Fruit fly (Drosophila melanogaster) whole organism, embryonic: Measurements from ENCODE around the gene mbm.

Experiments used
- Aef1 ChIP-seq: fragments of 200-800 bp; sonication (Bioruptor generic); IDR thresholded peaks from 3 replicates; pipeline ENCODE4 v1.3.6; 2022; ENCODE audit warnings: missing biosample characterization, missing genetic modification characterization
- BEAF-32 ChIP-seq: fragments of 200-800 bp; sonication (Bioruptor generic); optimal IDR thresholded peaks from 3 replicates; lab custom pipeline; 2017; ENCODE audit warnings: missing biosample characterization, missing genetic modification characterization, mild to moderate bottlenecking, moderate library complexity, missing genetic modification reagents
- Bgb ChIP-seq: fragments of 200-800 bp; sonication (Bioruptor generic); IDR thresholded peaks from 2 replicates; pipeline ENCODE4 v1.3.6; 2022; ENCODE audit warnings: missing biosample characterization, missing genetic modification characterization; ENCODE audit not compliant: partially characterized antibody
- Bteb2 ChIP-seq: fragments of 200-800 bp; sonication (Bioruptor generic); optimal IDR thresholded peaks from 2 replicates; lab custom pipeline; 2016; ENCODE audit warnings: missing biosample characterization, missing genetic modification characterization
- CG10267 ChIP-seq: fragments of 200-800 bp; sonication (Bioruptor generic); optimal IDR thresholded peaks from 2 replicates; lab custom pipeline; 2018; ENCODE audit warnings: missing biosample characterization, mild to moderate bottlenecking, missing genetic modification characterization, moderate library complexity
- CG11085 ChIP-seq: fragments of 200-800 bp; sonication (Bioruptor generic); IDR thresholded peaks from 2 replicates; pipeline ENCODE4 v1.3.6; 2022; ENCODE audit warnings: missing biosample characterization, missing genetic modification characterization
- CG11504 ChIP-seq: fragments of 200-800 bp; sonication (Bioruptor generic); optimal IDR thresholded peaks from 3 replicates; lab custom pipeline; 2019; ENCODE audit warnings: missing biosample characterization, mild to moderate bottlenecking, missing genetic modification characterization, moderate library complexity
- CG11695 ChIP-seq: fragments of 200-800 bp; sonication (Bioruptor generic); IDR thresholded peaks from 3 replicates; pipeline ENCODE4 v1.3.6; 2022; ENCODE audit warnings: missing biosample characterization, missing genetic modification characterization
- CG12744 ChIP-seq: fragments of 200-800 bp; sonication (Bioruptor generic); optimal IDR thresholded peaks from 2 replicates; lab custom pipeline; 2016; ENCODE audit warnings: missing biosample characterization, missing genetic modification characterization
- CG13624 ChIP-seq: fragments of 200-800 bp; sonication (Bioruptor generic); optimal IDR thresholded peaks from 2 replicates; lab custom pipeline; 2016; ENCODE audit warnings: missing biosample characterization, missing genetic modification characterization
- CG14710 ChIP-seq: fragments of 200-800 bp; sonication (Bioruptor generic); optimal IDR thresholded peaks from 3 replicates; lab custom pipeline; 2019; ENCODE audit warnings: missing biosample characterization, mild to moderate bottlenecking, missing genetic modification characterization, moderate library complexity
- CG15601 ChIP-seq: fragments of 200-800 bp; sonication (Bioruptor generic); optimal IDR thresholded peaks from 3 replicates; lab custom pipeline; 2019; ENCODE audit warnings: missing biosample characterization, mild to moderate bottlenecking, missing genetic modification characterization, moderate library complexity
- CG1647 ChIP-seq: fragments of 200-800 bp; sonication (Bioruptor generic); optimal IDR thresholded peaks from 3 replicates; lab custom pipeline; 2016; ENCODE audit warnings: missing biosample characterization, missing genetic modification characterization
- CG2712 ChIP-seq: fragments of 200-800 bp; optimal IDR thresholded peaks from 3 replicates; lab custom pipeline; 2019; ENCODE audit warnings: missing biosample characterization, mild to moderate bottlenecking, missing genetic modification characterization, moderate library complexity
- CG3281 ChIP-seq: fragments of 200-800 bp; sonication (Bioruptor generic); optimal IDR thresholded peaks from 3 replicates; lab custom pipeline; 2017; ENCODE audit warnings: missing biosample characterization, mild to moderate bottlenecking, missing genetic modification characterization
- CG34422 ChIP-seq: fragments of 200-800 bp; sonication (Bioruptor generic); IDR thresholded peaks from 3 replicates; pipeline ENCODE4 v1.3.6; 2022; ENCODE audit warnings: missing biosample characterization, missing genetic modification characterization
- CG3847 ChIP-seq: fragments of 200-800 bp; sonication (Bioruptor generic); IDR thresholded peaks from 2 replicates; pipeline ENCODE4 v1.3.6; 2022; ENCODE audit warnings: missing biosample characterization, missing genetic modification characterization
- CG4424 ChIP-seq: fragments of 200-800 bp; sonication (Bioruptor generic); optimal IDR thresholded peaks from 3 replicates; lab custom pipeline; 2016; ENCODE audit warnings: missing biosample characterization, missing genetic modification characterization
- Chrac-16 ChIP-seq: fragments of 200-800 bp; sonication (Bioruptor generic); optimal IDR thresholded peaks from 3 replicates; lab custom pipeline; 2016; ENCODE audit warnings: missing biosample characterization, missing genetic modification characterization
- Dll ChIP-seq: fragments of 200-800 bp; sonication (Bioruptor generic); IDR thresholded peaks from 4 replicates; pipeline ENCODE4 v1.3.6; 2022; ENCODE audit warnings: missing biosample characterization, missing genetic modification characterization; ENCODE audit not compliant: partially characterized antibody
- Dp ChIP-seq: fragments of 200-800 bp; sonication (Bioruptor generic); optimal IDR thresholded peaks from 2 replicates; lab custom pipeline; 2018; ENCODE audit warnings: missing biosample characterization, mild to moderate bottlenecking, missing genetic modification characterization, moderate library complexity
- Dref ChIP-seq: fragments of 200-800 bp; sonication (Bioruptor generic); IDR thresholded peaks from 2 replicates; pipeline ENCODE4 v1.3.6; 2022; ENCODE audit warnings: missing biosample characterization, missing genetic modification characterization
- E2f2 ChIP-seq: fragments of 200-800 bp; sonication (Bioruptor generic); IDR thresholded peaks from 2 replicates; pipeline ENCODE4 v1.3.6; 2022; ENCODE audit warnings: missing biosample characterization, missing genetic modification characterization
- H15 ChIP-seq: fragments of 200-800 bp; sonication (Bioruptor generic); IDR thresholded peaks from 3 replicates; pipeline ENCODE4 v1.3.6; 2022; ENCODE audit warnings: missing biosample characterization, missing genetic modification characterization
- HLH4C ChIP-seq: fragments of 200-800 bp; sonication (Bioruptor generic); IDR thresholded peaks from 3 replicates; pipeline ENCODE4 v1.3.6; 2022; ENCODE audit warnings: missing biosample characterization, missing genetic modification characterization; ENCODE audit not compliant: partially characterized antibody
- HmgD ChIP-seq: fragments of 200-800 bp; sonication (Bioruptor generic); optimal IDR thresholded peaks from 3 replicates; lab custom pipeline; 2016; ENCODE audit warnings: missing biosample characterization, missing genetic modification characterization
- HmgZ ChIP-seq: fragments of 200-800 bp; sonication (Bioruptor generic); optimal IDR thresholded peaks from 2 replicates; lab custom pipeline; 2018; ENCODE audit warnings: missing biosample characterization, mild to moderate bottlenecking, missing genetic modification characterization
- MBD-R2 ChIP-seq: fragments of 200-800 bp; sonication (Bioruptor generic); IDR thresholded peaks from 2 replicates; pipeline ENCODE4 v1.3.6; 2022; ENCODE audit warnings: missing biosample characterization, missing genetic modification characterization
- MESR4 ChIP-seq: fragments of 200-800 bp; sonication (Bioruptor generic); optimal IDR thresholded peaks from 2 replicates; lab custom pipeline; 2018; ENCODE audit warnings: missing biosample characterization, mild to moderate bottlenecking, missing genetic modification characterization, moderate library complexity
- MTF-1 ChIP-seq: fragments of 200-800 bp; sonication (Bioruptor generic); optimal IDR thresholded peaks from 2 replicates; lab custom pipeline; 2018; ENCODE audit warnings: missing biosample characterization, mild to moderate bottlenecking, missing genetic modification characterization, borderline replicate concordance
- Max ChIP-seq: fragments of 200-800 bp; sonication (Bioruptor generic); optimal IDR thresholded peaks from 2 replicates; lab custom pipeline; 2016; ENCODE audit warnings: missing biosample characterization, mild to moderate bottlenecking, missing genetic modification characterization
- Oli ChIP-seq: fragments of 200-800 bp; sonication (Bioruptor generic); optimal IDR thresholded peaks from 2 replicates; lab custom pipeline; 2018; ENCODE audit warnings: missing biosample characterization, mild to moderate bottlenecking, missing genetic modification characterization, moderate library complexity
- Rx ChIP-seq: fragments of 200-800 bp; sonication (Bioruptor generic); IDR thresholded peaks from 2 replicates; pipeline ENCODE4 v1.3.6; 2022; ENCODE audit warnings: missing biosample characterization, missing genetic modification characterization
- Scr ChIP-seq: fragments of 200-800 bp; sonication (Bioruptor generic); IDR thresholded peaks from 2 replicates; pipeline ENCODE4 v1.3.6; 2022; ENCODE audit warnings: missing biosample characterization, missing genetic modification characterization; ENCODE audit not compliant: partially characterized antibody
- Six4 ChIP-seq: fragments of 200-800 bp; sonication (Bioruptor generic); optimal IDR thresholded peaks from 2 replicates; lab custom pipeline; 2016; ENCODE audit warnings: missing biosample characterization, missing genetic modification characterization
- Tbp ChIP-seq: fragments of >200 bp; optimal IDR thresholded peaks from 2 replicates; lab custom pipeline; 2018; ENCODE audit warnings: missing biosample characterization, missing genetic modification characterization
- cato ChIP-seq: fragments of 200-800 bp; sonication (Bioruptor generic); optimal IDR thresholded peaks from 2 replicates; lab custom pipeline; 2016; ENCODE audit warnings: missing biosample characterization, missing genetic modification characterization, borderline replicate concordance
- fd102C ChIP-seq: fragments of 200-800 bp; sonication (Bioruptor generic); optimal IDR thresholded peaks from 2 replicates; lab custom pipeline; 2018; ENCODE audit warnings: missing biosample characterization, mild to moderate bottlenecking, missing genetic modification characterization, moderate library complexity
- fd3F ChIP-seq: fragments of 200-800 bp; sonication (Bioruptor generic); optimal IDR thresholded peaks from 2 replicates; lab custom pipeline; 2018; ENCODE audit warnings: missing biosample characterization, mild to moderate bottlenecking, missing genetic modification characterization, moderate library complexity
- ftz-f1 ChIP-seq: fragments of 200-800 bp; sonication (Bioruptor generic); optimal IDR thresholded peaks from 2 replicates; lab custom pipeline; 2016; ENCODE audit warnings: missing biosample characterization, missing genetic modification characterization
- gro ChIP-seq: fragments of 200-800 bp; sonication (Bioruptor generic); optimal IDR thresholded peaks from 2 replicates; lab custom pipeline; 2016; ENCODE audit warnings: missing biosample characterization, missing genetic modification characterization
- pzg ChIP-seq: fragments of 200-800 bp; sonication (Bioruptor generic); optimal IDR thresholded peaks from 3 replicates; lab custom pipeline; 2018; ENCODE audit warnings: missing biosample characterization, mild to moderate bottlenecking, missing genetic modification characterization, moderate library complexity
- ranshi ChIP-seq: fragments of 200-800 bp; sonication (Bioruptor generic); IDR thresholded peaks from 2 replicates; pipeline ENCODE4 v1.3.6; 2022; ENCODE audit warnings: missing biosample characterization, missing genetic modification characterization
- ro ChIP-seq: fragments of 200-800 bp; sonication (Bioruptor generic); IDR thresholded peaks from 2 replicates; pipeline ENCODE4 v1.3.6; 2022; ENCODE audit warnings: missing biosample characterization, missing genetic modification characterization
- row ChIP-seq: fragments of 200-800 bp; sonication (Bioruptor generic); IDR thresholded peaks from 3 replicates; pipeline ENCODE4 v1.3.6; 2022; ENCODE audit warnings: missing biosample characterization, missing genetic modification characterization
- tll ChIP-seq, 2 experiments: fragments of 200-800 bp in 1 of 2; fragments of >200 bp in 1 of 2; sonication (Bioruptor generic) in 1 of 2; optimal IDR thresholded peaks; 2 replicates each; lab custom pipeline; 2017 to 2019; ENCODE audit warnings: missing biosample characterization in 2 of 2, missing genetic modification characterization in 2 of 2, mild to moderate bottlenecking in 1 of 2, moderate library complexity in 1 of 2
- tx ChIP-seq: fragments of 200-800 bp; sonication (Bioruptor generic); optimal IDR thresholded peaks from 2 replicates; lab custom pipeline; 2016; ENCODE audit warnings: missing biosample characterization, missing genetic modification characterization
- unpg ChIP-seq: fragments of 200-800 bp; sonication (Bioruptor generic); optimal IDR thresholded peaks from 3 replicates; lab custom pipeline; 2018; ENCODE audit warnings: missing biosample characterization, mild to moderate bottlenecking, missing genetic modification characterization, moderate library complexity
- vnd ChIP-seq: fragments of 200-800 bp; sonication (Bioruptor generic); IDR thresholded peaks from 3 replicates; pipeline ENCODE4 v1.3.6; 2022; ENCODE audit warnings: missing biosample characterization, missing genetic modification characterization; ENCODE audit not compliant: partially characterized antibody
- zen2 ChIP-seq: fragments of 200-800 bp; sonication (Bioruptor generic); IDR thresholded peaks from 3 replicates; pipeline ENCODE4 v1.3.6; 2022; ENCODE audit warnings: missing biosample characterization, missing genetic modification characterization; ENCODE audit not compliant: partially characterized antibody

mbm gene

DNA sequence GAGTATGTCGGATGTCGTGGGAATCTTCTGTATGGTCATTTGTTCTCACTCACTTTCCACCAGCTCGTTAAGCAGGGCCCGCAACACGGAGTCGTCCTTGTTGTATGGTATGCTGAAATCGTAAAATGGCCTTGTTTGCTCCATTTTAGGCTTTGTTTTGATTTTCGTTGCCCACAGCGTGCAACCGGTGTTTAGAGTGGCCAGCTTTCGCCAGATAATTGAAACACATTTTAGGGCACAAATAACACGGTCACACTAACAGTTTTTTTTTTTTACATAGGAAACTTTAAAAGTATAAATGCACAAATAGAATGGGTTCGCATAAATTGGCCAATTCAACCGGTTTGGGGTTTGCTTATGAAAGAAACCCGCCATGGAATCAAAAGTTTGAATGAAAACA is 21.3 kb downstream of the mbm start, which contains the start of gene Rpp30 (continued):
- TF ChIP-seq Oli (no peak), H15 (GFP tag; lab: Robert Waterston, UW) (no peak), fd3F (no peak), ro (GFP tag; lab: Robert Waterston, UW) (no peak), zen2 (0 out of 3 replicates have a peak, but pooled peaks have one; percentile 3), CG11085 (GFP tag; lab: Robert Waterston, UW) (no peak), Tbp (GFP tag; lab: Kevin White, UChicago) (no peak), gro (GFP tag; lab: Kevin White, UChicago) (peak; percentile 43), tx (no peak), CG2712 (tag; lab: Kevin White, UChicago) (no peak), unpg (no peak), CG1647 (GFP tag; lab: Kevin White, UChicago) (no peak), CG14710 (peak; percentile 28), CG12744 (GFP tag; lab: Kevin White, UChicago) (no peak), cato (no peak), CG11695 (no peak), HmgZ (tag; lab: Kevin White, UChicago) (peak; percentile 49), Chrac-16 (GFP tag; lab: Kevin White, UChicago) (no peak), Max (peak; percentile 60), vnd (no peak), BEAF-32 (peak; percentile 31), MESR4 (GFP tag; lab: Kevin White, UChicago) (peak; percentile 45), HLH4C (GFP tag; lab: Robert Waterston, UW) (0 out of 3 replicates have a peak, but pooled peaks have one; percentile 28), ranshi (no peak), fd102C (GFP tag; lab: Kevin White, UChicago) (no peak), CG10267 (peak; percentile 23), Aef1 (GFP tag; lab: Robert Waterston, UW) (no peak), CG34422 (GFP tag; lab: Robert Waterston, UW) (peak; percentile 53; the same call in 1 of the 3 replicates), CG11504 (tag; lab: Kevin White, UChicago) (peak; percentile 22), MTF-1 (GFP tag; lab: Kevin White, UChicago) (no peak), Rx (GFP tag; lab: Robert Waterston, UW) (no peak), Dll (GFP tag; lab: Robert Waterston, UW) (peak; percentile 49; the same call in 2 of the 4 replicates), Scr (GFP tag; lab: Robert Waterston, UW) (peak; percentile 22; the same call in 1 of the 2 replicates), tll (GFP tag; optimal IDR thresholded peaks at IDR 0.05; lab: Kevin White, UChicago) (no peak), Bgb (peak; percentile 34; the same call in 1 of the 2 replicates), CG3847 (GFP tag; lab: Robert Waterston, UW) (peak; percentile 65), CG3281 (no peak), row (GFP tag; lab: Robert Waterston, UW) (peak; percentile 20; the same call in 1 of the 3 replicates), Dp (GFP tag; lab: Kevin White, UChicago) (peak; percentile 59), ftz-f1 (GFP tag; lab: Kevin White, UChicago) (peak; percentile 74), Six4 (GFP tag; lab: Kevin White, UChicago) (no peak), Dref (GFP tag; lab: Robert Waterston, UW) (no peak), HmgD (GFP tag; lab: Kevin White, UChicago) (peak; percentile 14), E2f2 (GFP tag; lab: Robert Waterston, UW) (peak; percentile 69), CG13624 (GFP tag; lab: Kevin White, UChicago) (no peak), pzg (GFP tag; lab: Kevin White, UChicago) (peak; percentile 58), CG15601 (tag; lab: Kevin White, UChicago) (peak; percentile 53), Bteb2 (GFP tag; lab: Kevin White, UChicago) (no peak), MBD-R2 (GFP tag; lab: Robert Waterston, UW) (peak; percentile 95), CG4424 (GFP tag; lab: Kevin White, UChicago) (no peak)
